Worm (Caenorhabditis elegans): ENCODE measurements around the gene unc-51.

DNA sequence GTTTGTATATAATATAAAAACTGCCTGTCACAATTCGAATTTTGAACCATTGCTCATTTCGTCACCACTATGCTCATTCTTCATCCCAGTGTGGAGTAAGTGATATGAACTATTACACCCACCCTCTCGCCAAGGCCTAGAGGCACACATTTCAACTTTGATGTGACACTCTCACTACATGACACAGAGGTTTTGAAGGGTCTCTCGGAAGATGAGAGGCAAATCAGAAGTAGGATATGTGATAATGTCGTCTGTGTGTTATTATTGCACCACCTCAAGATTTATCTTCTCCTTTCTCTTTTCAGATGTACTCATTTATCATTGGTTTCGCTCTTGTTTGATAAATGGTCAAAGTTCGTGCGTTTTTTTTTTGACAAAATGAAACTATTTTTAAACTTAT is 17.1 kb upstream of the unc-51 start:
- TF ChIP-seq pbrm-1 (GFP tag; IDR thresholded peaks at IDR 0.05): no peak
- no peak for TF ChIP-seq hsf-1 (GFP tag; IDR thresholded peaks at IDR 0.05)
- TF ChIP-seq ama-1 (optimal IDR thresholded peaks at IDR 0.05): no peak
- no peak for TF ChIP-seq ama-1 (GFP tag; optimal IDR thresholded peaks at IDR 0.05)
- no peak for TF ChIP-seq madf-8 (GFP tag; conservative IDR thresholded peaks at IDR 0.05)
- no peak for TF ChIP-seq madf-3 (GFP tag; IDR thresholded peaks at IDR 0.05)

Measured in whole organism, young adult.